Worm (Caenorhabditis elegans) whole organism, young adult: ENCODE results near the gene ttn-1.

Experiments
- B0261.1 ChIP-seq: sonication (generic microtip); optimal IDR thresholded peaks from 2 replicates; lab custom pipeline; 2016; ENCODE audit warnings: mild to moderate bottlenecking, missing genetic modification characterization, moderate library complexity, missing compliant biosample characterization
- C06A6.2 ChIP-seq: fragments of 200-800 bp; sonication (Bioruptor generic); conservative IDR thresholded peaks from 2 replicates; pipeline ENCODE4 v1.3.6; 2022; ENCODE audit warnings: missing genetic modification characterization, missing compliant biosample characterization
- C17E4.6 ChIP-seq: fragments of 200-800 bp; sonication (Bioruptor generic); IDR thresholded peaks from 2 replicates; pipeline ENCODE4 v1.3.6; 2022; ENCODE audit warnings: missing genetic modification reagents, missing genetic modification characterization, missing compliant biosample characterization
- D2030.7 ChIP-seq: fragments of 200-800 bp; sonication (Bioruptor generic); IDR thresholded peaks from 2 replicates; pipeline ENCODE4 v1.3.6; 2022; ENCODE audit warnings: missing genetic modification reagents, missing genetic modification characterization, missing compliant biosample characterization
- F23B12.7 ChIP-seq: sonication (generic microtip); optimal IDR thresholded peaks from 2 replicates; lab custom pipeline; 2017; ENCODE audit warnings: missing genetic modification characterization, mild to moderate bottlenecking, missing compliant biosample characterization, antibody characterized with exemption, moderate library complexity; ENCODE audit not compliant: insufficient read depth
- F39B2.1 ChIP-seq: fragments of 200-800 bp; sonication (Bioruptor generic); IDR thresholded peaks from 2 replicates; pipeline ENCODE4 v1.3.6; 2022; ENCODE audit warnings: missing genetic modification reagents, missing genetic modification characterization, missing compliant biosample characterization
- F52B5.7 ChIP-seq: sonication (generic microtip); optimal IDR thresholded peaks from 2 replicates; lab custom pipeline; 2016; ENCODE audit warnings: mild to moderate bottlenecking, missing genetic modification characterization, missing compliant biosample characterization
- F57C9.4 ChIP-seq: sonication (generic microtip); optimal IDR thresholded peaks from 2 replicates; lab custom pipeline; 2017; ENCODE audit warnings: mild to moderate bottlenecking, missing genetic modification characterization, missing compliant biosample characterization
- K12H6.12 ChIP-seq: fragments of 200-800 bp; sonication (Bioruptor generic); optimal IDR thresholded peaks from 2 replicates; lab custom pipeline; 2018; ENCODE audit warnings: mild to moderate bottlenecking, missing genetic modification characterization, missing compliant biosample characterization
- T26A5.8 ChIP-seq: sonication (generic microtip); optimal IDR thresholded peaks from 2 replicates; lab custom pipeline; 2016; ENCODE audit warnings: missing genetic modification characterization, missing compliant biosample characterization
- Y67H2A.10 ChIP-seq: fragments of 200-800 bp; sonication (Bioruptor generic); conservative IDR thresholded peaks from 2 replicates; pipeline ENCODE4 v1.3.6; 2022; ENCODE audit warnings: missing genetic modification reagents, missing genetic modification characterization, missing compliant biosample characterization
- ama-1 ChIP-seq, 3 experiments: fragments of 150-350 bp in 1 of 3; sonication (generic microtip) in 2 of 3; optimal IDR thresholded peaks; 2 replicates each; lab custom pipeline; 2014 to 2018; ENCODE audit warnings: missing biosample characterization in 2 of 3, missing genetic modification characterization in 2 of 3, missing genetic modification reagents in 2 of 3
- athp-1 ChIP-seq: sonication (generic microtip); optimal IDR thresholded peaks from 2 replicates; lab custom pipeline; 2017; ENCODE audit warnings: mild to moderate bottlenecking, missing genetic modification characterization, missing compliant biosample characterization
- bed-1 ChIP-seq: fragments of 200-800 bp; sonication (Bioruptor generic); IDR thresholded peaks from 2 replicates; pipeline ENCODE4 v1.3.6; 2022; ENCODE audit warnings: missing genetic modification reagents, missing genetic modification characterization, missing compliant biosample characterization
- cebp-1 ChIP-seq, 2 experiments: fragments of 200-800 bp in 1 of 2; sonication (Bioruptor generic) in 1 of 2; sonication (generic microtip) in 1 of 2; IDR thresholded peaks in 1 of 2; optimal IDR thresholded peaks in 1 of 2; 2 replicates each; pipeline versions ENCODE4 v1.3.6 to Lab custom; 2017 to 2022; ENCODE audit warnings: missing compliant biosample characterization in 2 of 2, missing genetic modification characterization in 2 of 2, mild to moderate bottlenecking in 1 of 2, missing genetic modification reagents in 1 of 2, moderate library complexity in 1 of 2
- ceh-79 ChIP-seq: sonication (generic microtip); optimal IDR thresholded peaks from 2 replicates; lab custom pipeline; 2017; ENCODE audit warnings: mild to moderate bottlenecking, missing genetic modification characterization, missing compliant biosample characterization
- chd-7 ChIP-seq: sonication (generic microtip); optimal IDR thresholded peaks from 2 replicates; lab custom pipeline; 2016; ENCODE audit warnings: mild to moderate bottlenecking, missing genetic modification characterization, moderate library complexity, missing compliant biosample characterization
- die-1 ChIP-seq: sonication (generic microtip); optimal IDR thresholded peaks from 2 replicates; lab custom pipeline; 2016; ENCODE audit warnings: missing genotype, mild to moderate bottlenecking, missing genetic modification characterization, missing compliant biosample characterization
- dpl-1 ChIP-seq: fragments of 150-350 bp; optimal IDR thresholded peaks from 2 replicates; lab custom pipeline; 2014; ENCODE audit warnings: missing biosample characterization, missing genetic modification reagents, missing genetic modification characterization
- egrh-3 ChIP-seq: fragments of 200-800 bp; sonication (Bioruptor generic); IDR thresholded peaks from 2 replicates; pipeline ENCODE4 v1.3.6; 2022; ENCODE audit warnings: missing genetic modification reagents, missing genetic modification characterization, missing compliant biosample characterization
- gei-17 ChIP-seq: fragments of 200-800 bp; sonication (Bioruptor generic); optimal IDR thresholded peaks from 2 replicates; lab custom pipeline; 2018; ENCODE audit warnings: mild to moderate bottlenecking, missing genetic modification characterization, missing compliant biosample characterization
- hmg-1.2 ChIP-seq: fragments of 200-800 bp; sonication (Bioruptor generic); IDR thresholded peaks from 2 replicates; pipeline ENCODE4 v1.3.6; 2022; ENCODE audit warnings: missing genetic modification reagents, missing genetic modification characterization, missing compliant biosample characterization
- hmg-20 ChIP-seq: fragments of 200-800 bp; sonication (Bioruptor generic); IDR thresholded peaks from 2 replicates; pipeline ENCODE4 v1.3.6; 2022; ENCODE audit warnings: missing genetic modification reagents, missing genetic modification characterization, missing compliant biosample characterization
- let-526 ChIP-seq: fragments of 200-800 bp; sonication (Bioruptor generic); IDR thresholded peaks from 2 replicates; pipeline ENCODE4 v1.3.6; 2022; ENCODE audit warnings: missing genetic modification reagents, missing genetic modification characterization, missing compliant biosample characterization
- let-607 ChIP-seq, 2 experiments: fragments of 200-800 bp in 1 of 2; sonication (Bioruptor generic) in 1 of 2; sonication (generic microtip) in 1 of 2; optimal IDR thresholded peaks; 2 replicates each; lab custom pipeline; 2016 to 2018; ENCODE audit warnings: mild to moderate bottlenecking in 2 of 2, missing compliant biosample characterization in 2 of 2, missing genetic modification characterization in 2 of 2, moderate library complexity in 2 of 2, missing genotype in 1 of 2
- lin-26 ChIP-seq: fragments of 200-800 bp; sonication (Bioruptor generic); IDR thresholded peaks from 2 replicates; pipeline ENCODE4 v1.3.6; 2022; ENCODE audit warnings: missing genetic modification reagents, missing genetic modification characterization, missing compliant biosample characterization
- lin-35 ChIP-seq, 3 experiments: fragments of 150-350 bp in 2 of 3; sonication (generic microtip) in 1 of 3; optimal IDR thresholded peaks; 2 replicates each; lab custom pipeline; 2014 to 2018; ENCODE audit warnings: missing biosample characterization in 3 of 3, missing genetic modification characterization in 3 of 3, missing genetic modification reagents in 3 of 3
- lin-40 ChIP-seq: sonication (generic microtip); optimal IDR thresholded peaks from 2 replicates; lab custom pipeline; 2016; ENCODE audit warnings: missing genetic modification characterization, mild to moderate bottlenecking, missing compliant biosample characterization, missing genotype, missing genetic modification reagents
- lsy-27 ChIP-seq: sonication (generic microtip); optimal IDR thresholded peaks from 2 replicates; lab custom pipeline; 2017; ENCODE audit warnings: missing genetic modification characterization, mild to moderate bottlenecking, missing compliant biosample characterization, antibody characterized with exemption, missing genotype, borderline replicate concordance; ENCODE audit not compliant: insufficient read depth
- mcd-1 ChIP-seq: fragments of 200-800 bp; sonication (Bioruptor generic); IDR thresholded peaks from 2 replicates; pipeline ENCODE4 v1.3.6; 2022; ENCODE audit warnings: missing genetic modification reagents, missing genetic modification characterization, missing compliant biosample characterization
- mes-4 ChIP-seq: sonication (generic microtip); optimal IDR thresholded peaks from 2 replicates; lab custom pipeline; 2016; ENCODE audit warnings: missing genotype, missing genetic modification characterization, missing compliant biosample characterization
- nfya-1 ChIP-seq: sonication (generic microtip); optimal IDR thresholded peaks from 2 replicates; lab custom pipeline; 2017; ENCODE audit warnings: antibody characterized with exemption, missing compliant biosample characterization, missing genetic modification characterization, borderline replicate concordance; ENCODE audit not compliant: insufficient read depth
- nfyb-1 ChIP-seq: fragments of 200-800 bp; sonication (Bioruptor generic); IDR thresholded peaks from 2 replicates; pipeline ENCODE4 v1.3.6; 2022; ENCODE audit warnings: missing genetic modification reagents, missing genetic modification characterization, missing compliant biosample characterization
- pha-4 ChIP-seq: fragments of 150-350 bp; sonication (generic microtip); optimal IDR thresholded peaks from 2 replicates; lab custom pipeline; 2014; ENCODE audit warnings: missing biosample characterization, missing genetic modification reagents, missing genetic modification characterization
- rec-8 ChIP-seq, 2 experiments: sonication (generic microtip); optimal IDR thresholded peaks; 2 replicates each; lab custom pipeline; 2016; ENCODE audit warnings: mild to moderate bottlenecking in 2 of 2, missing genetic modification characterization in 2 of 2, missing genetic modification reagents in 2 of 2, missing genotype in 2 of 2, missing biosample characterization in 1 of 2, missing compliant biosample characterization in 1 of 2, moderate library complexity in 1 of 2
- repo-1 ChIP-seq: sonication (generic microtip); optimal IDR thresholded peaks from 2 replicates; lab custom pipeline; 2017; ENCODE audit warnings: mild to moderate bottlenecking, missing genetic modification characterization, missing compliant biosample characterization
- snpc-4 ChIP-seq, 5 experiments: fragments of 150-350 bp in 1 of 5; sonication (generic microtip) in 4 of 5; optimal IDR thresholded peaks; 2 replicates each; lab custom pipeline; 2014 to 2018; ENCODE audit warnings: missing genetic modification characterization in 5 of 5, missing biosample characterization in 3 of 5, antibody characterized with exemption in 2 of 5, mild to moderate bottlenecking in 2 of 5, missing compliant biosample characterization in 2 of 5, missing genotype in 2 of 5, moderate library complexity in 2 of 5, missing genetic modification reagents in 1 of 5
- tbp1 ChIP-seq: fragments of 200-800 bp; sonication (Bioruptor generic); optimal IDR thresholded peaks from 2 replicates; lab custom pipeline; 2018; ENCODE audit warnings: mild to moderate bottlenecking, missing genetic modification characterization, missing compliant biosample characterization
- tlf-1 ChIP-seq: fragments of 200-800 bp; sonication (Bioruptor generic); optimal IDR thresholded peaks from 2 replicates; lab custom pipeline; 2018; ENCODE audit warnings: mild to moderate bottlenecking, missing genetic modification characterization, missing compliant biosample characterization
- unc-130 ChIP-seq: sonication (generic microtip); optimal IDR thresholded peaks from 2 replicates; lab custom pipeline; 2016; ENCODE audit warnings: missing genetic modification reagents, missing genetic modification characterization, missing compliant biosample characterization
- unc-62 ChIP-seq: fragments of 150-350 bp; optimal IDR thresholded peaks from 2 replicates; lab custom pipeline; 2014; ENCODE audit warnings: missing biosample characterization, missing genetic modification reagents, missing genetic modification characterization
- zfh-2 ChIP-seq: fragments of 200-800 bp; sonication (Bioruptor generic); conservative IDR thresholded peaks from 2 replicates; pipeline ENCODE4 v1.3.6; 2022; ENCODE audit warnings: missing genetic modification reagents, missing genetic modification characterization, missing compliant biosample characterization
- zim-3 ChIP-seq: sonication (generic microtip); optimal IDR thresholded peaks from 2 replicates; lab custom pipeline; 2017; ENCODE audit warnings: mild to moderate bottlenecking, missing genetic modification characterization, moderate library complexity, missing compliant biosample characterization
- ztf-22 ChIP-seq: fragments of 200-800 bp; sonication (Bioruptor generic); optimal IDR thresholded peaks from 2 replicates; lab custom pipeline; 2018; ENCODE audit warnings: mild to moderate bottlenecking, missing genetic modification characterization, moderate library complexity, missing compliant biosample characterization
- ztf-6 ChIP-seq: fragments of 200-800 bp; sonication (Bioruptor generic); IDR thresholded peaks from 2 replicates; pipeline ENCODE4 v1.3.6; 2022; ENCODE audit warnings: missing genetic modification reagents, missing genetic modification characterization, missing compliant biosample characterization

The ttn-1 gene

ce11 chrV:6225745-6226528 is 23.5 kb upstream of the ttn-1 start (continued):
- TF ChIP-seq B0261.1 (tag; lab: Kevin White, UChicago) (no peak), lin-35 (GFP tag; optimal IDR thresholded peaks at IDR 0.05; lab: Kevin White, UChicago) (peak in 1 of 3 experiments; percentile 26), unc-62 (GFP tag; lab: Kevin White, UChicago) (no peak), C17E4.6 (GFP tag; lab: Robert Waterston, UW) (no peak), hmg-20 (peak; percentile 25; the same call in 1 of the 2 replicates), zfh-2 (GFP tag; lab: Robert Waterston, UW) (peak; percentile 71), egrh-3 (no peak), let-526 (no peak), snpc-4 (GFP tag; optimal IDR thresholded peaks at IDR 0.05; lab: Kevin White, UChicago) (no peak), snpc-4 (tag; optimal IDR thresholded peaks at IDR 0.05; lab: Kevin White, UChicago) (no peak), repo-1 (tag; lab: Kevin White, UChicago) (peak; percentile 56), ceh-79 (no peak), unc-130 (GFP tag; lab: Kevin White, UChicago) (no peak), cebp-1 (GFP tag; IDR thresholded peaks at IDR 0.05; lab: Robert Waterston, UW) (no peak), cebp-1 (tag; optimal IDR thresholded peaks at IDR 0.05; lab: Kevin White, UChicago) (peak; percentile 30), die-1 (no peak), F23B12.7 (tag; lab: Kevin White, UChicago) (no peak), chd-7 (tag; lab: Kevin White, UChicago) (peak; percentile 27), mcd-1 (GFP tag; lab: Robert Waterston, UW) (peak; percentile 36; the same call in 1 of the 2 replicates), gei-17 (GFP tag; lab: Kevin White, UChicago) (peak; percentile 4), T26A5.8 (tag; lab: Kevin White, UChicago) (no peak), C06A6.2 (no peak), lsy-27 (tag; lab: Kevin White, UChicago) (no peak), ztf-6 (GFP tag; lab: Robert Waterston, UW) (no peak), lin-26 (GFP tag; lab: Robert Waterston, UW) (no peak), Y67H2A.10 (GFP tag; lab: Robert Waterston, UW) (no peak), bed-1 (GFP tag; lab: Robert Waterston, UW) (no peak), D2030.7 (GFP tag; lab: Robert Waterston, UW) (no peak), hmg-1.2 (GFP tag; lab: Robert Waterston, UW) (no peak; the same call in 1 of the 2 replicates), F57C9.4 (tag; lab: Kevin White, UChicago) (no peak), nfya-1 (tag; lab: Kevin White, UChicago) (no peak), let-607 (tag; optimal IDR thresholded peaks at IDR 0.05; lab: Kevin White, UChicago) (no peak), zim-3 (tag; lab: Kevin White, UChicago) (no peak), tlf-1 (GFP tag; lab: Kevin White, UChicago) (no peak), pha-4 (no peak), ama-1 (optimal IDR thresholded peaks at IDR 0.05; lab: Kevin White, UChicago) (no peak), ama-1 (GFP tag; optimal IDR thresholded peaks at IDR 0.05; lab: Kevin White, UChicago) (no peak), F52B5.7 (tag; lab: Kevin White, UChicago) (peak; percentile 29), ztf-22 (GFP tag; lab: Kevin White, UChicago) (no peak), K12H6.12 (no peak), athp-1 (tag; lab: Kevin White, UChicago) (no peak), mes-4 (tag; lab: Kevin White, UChicago) (no peak), nfyb-1 (GFP tag; lab: Robert Waterston, UW) (peak; percentile 23), rec-8 (tag; optimal IDR thresholded peaks at IDR 0.05; lab: Kevin White, UChicago) (no peak), dpl-1 (GFP tag; lab: Kevin White, UChicago) (no peak), lin-40 (no peak), F39B2.1 (no peak), tbp1 (GFP tag; lab: Kevin White, UChicago) (no peak)
